Fruit fly (Drosophila melanogaster) S2 (cell line): ENCODE measurements around the gene CG32271.
A peak's percentile ranks its signal among the peaks of the same experiment; 100 is the strongest.

Source experiments
- CG8478 ChIP-seq: fragments of >200 bp; optimal IDR thresholded peaks from 2 replicates; lab custom pipeline; 2018
- CTCF ChIP-seq, 2 experiments: fragments of >200 bp; optimal IDR thresholded peaks; 2 replicates each; lab custom pipeline; 2018

CG32271 gene

dm6 chr3L:3205349-3205748 lies 2.4 kb upstream of the CG32271 start, which contains the start of gene CG32277:
CG32277 (minus strand) TSS chr3L:3205449.
- TF ChIP-seq CTCF (optimal IDR thresholded peaks at IDR 0.05; lab: Kevin White, UChicago) (no peak), CG8478 (lab: Kevin White, UChicago) (no peak)

dm6 chr3L:3204348-3204747 lies 1.4 kb upstream of the CG32271 start, which contains the start of gene CG33159:
CG33159 (minus strand) TSS chr3L:3204448.
- TF ChIP-seq CTCF (optimal IDR thresholded peaks at IDR 0.05; lab: Kevin White, UChicago) (no peak), CG8478 (lab: Kevin White, UChicago) (no peak)

- TF ChIP-seq CG8478 (lab: Kevin White, UChicago) (no peak), CTCF (optimal IDR thresholded peaks at IDR 0.05; lab: Kevin White, UChicago) (no peak)
Observed at dm6 chr3L:3198447-3199402, 4.2 kb downstream of the CG32271 start, which contains the start of the genes CG32276 and gry. CG32276 (minus strand) TSS chr3L:3199047. gry (plus strand) TSS chr3L:3199090.

dm6 chr3L:3197464-3197863 lies 5.5 kb downstream of the CG32271 start, which contains the start of gene CG14966:
CG14966 (minus strand) TSS chr3L:3197631.
- TF ChIP-seq CG8478 (lab: Kevin White, UChicago) (no peak), CTCF (optimal IDR thresholded peaks at IDR 0.05; lab: Kevin White, UChicago) (peak in 1 of 2 experiments; percentile 39)

DNA sequence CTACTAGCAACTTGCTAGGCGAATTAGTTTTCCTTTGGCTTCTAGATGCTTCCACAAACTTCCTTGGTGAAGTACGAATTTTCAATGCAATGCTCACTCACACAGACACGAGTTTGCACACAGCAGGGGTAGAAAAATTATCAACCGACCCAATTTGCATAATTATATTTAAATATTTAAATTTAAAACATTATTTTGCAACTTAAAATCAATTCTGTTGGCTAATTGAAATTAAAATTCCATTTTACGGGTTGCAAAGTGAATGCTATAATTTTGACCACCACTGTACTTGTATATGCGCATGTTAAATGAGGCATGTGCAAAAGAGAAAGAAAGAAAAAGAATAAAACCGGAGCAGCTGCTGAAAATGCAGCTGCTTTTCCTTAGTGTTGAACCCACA lies 8.9 kb downstream of the CG32271 start:
- TF ChIP-seq CG8478 (lab: Kevin White, UChicago), result no peak
- no peak for TF ChIP-seq CTCF (optimal IDR thresholded peaks at IDR 0.05; lab: Kevin White, UChicago)

DNA sequence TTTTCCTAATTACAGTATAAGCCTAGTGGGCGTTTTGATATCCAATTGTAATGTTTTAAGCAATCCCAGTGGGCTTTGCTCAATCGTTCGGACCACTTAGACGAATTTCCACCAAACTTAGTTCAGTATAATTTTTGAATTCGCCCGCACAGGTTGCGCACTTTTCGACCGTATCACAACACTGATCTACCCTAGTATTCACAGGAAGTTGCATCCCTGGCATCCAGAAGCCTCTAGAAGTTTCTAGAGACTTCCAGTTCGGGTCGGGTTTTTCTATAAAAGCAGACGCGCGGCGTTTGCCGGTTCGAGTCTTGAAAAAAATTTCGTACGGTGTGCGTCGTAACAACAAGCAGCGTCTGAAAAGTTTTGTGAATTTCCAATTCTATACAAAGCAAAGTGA lies 10.1 kb downstream of the CG32271 start, which contains the start of gene Hsp83:
TSS of gene Hsp83 (plus strand) at position 58 of the 400 bp plus-strand sequence.
- TF ChIP-seq CTCF (optimal IDR thresholded peaks at IDR 0.05; lab: Kevin White, UChicago) (no peak), CG8478 (lab: Kevin White, UChicago) (no peak)

DNA sequence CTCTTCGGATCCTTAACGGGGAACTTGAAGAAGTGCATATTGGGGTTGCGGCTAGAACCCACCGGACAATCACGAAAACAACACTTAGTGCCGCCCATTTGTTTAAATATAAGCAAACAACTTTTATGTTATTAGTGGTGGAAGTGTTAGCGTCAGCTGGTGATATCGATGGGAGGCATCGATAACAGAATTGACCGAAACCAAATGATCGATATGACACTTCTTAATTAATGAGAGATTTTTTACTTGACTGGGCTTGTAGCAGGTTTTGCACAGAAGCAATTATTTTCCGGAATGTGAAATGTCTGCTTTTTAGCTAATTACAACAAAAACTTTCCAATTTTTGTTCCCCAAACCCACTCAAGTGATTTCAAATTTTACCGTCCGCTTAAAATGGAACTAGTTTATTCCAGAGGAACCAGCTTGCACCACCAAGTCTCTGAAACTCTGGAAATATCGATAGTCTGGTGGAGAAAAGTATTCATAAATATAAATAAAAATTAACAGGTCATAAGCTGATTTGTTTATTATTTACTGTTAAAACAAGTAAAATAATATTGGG lies 10.5 kb downstream of the CG32271 start, which contains the start of gene CG14965:
TSS of gene CG14965 (minus strand) at position 159 of the 562 bp plus-strand sequence.
- TF ChIP-seq CG8478 (lab: Kevin White, UChicago), result no peak
- no peak for TF ChIP-seq CTCF (optimal IDR thresholded peaks at IDR 0.05; lab: Kevin White, UChicago)

- TF ChIP-seq CG8478 (lab: Kevin White, UChicago), result no peak
- no peak for TF ChIP-seq CTCF (optimal IDR thresholded peaks at IDR 0.05; lab: Kevin White, UChicago)
Observed at dm6 chr3L:3189647-3190046, 13.3 kb downstream of the CG32271 start, which contains the start of the genes CG42525 and CG14958. CG42525 (minus strand) TSS chr3L:3189747. CG14958 (plus strand) TSS chr3L:3189978.

DNA sequence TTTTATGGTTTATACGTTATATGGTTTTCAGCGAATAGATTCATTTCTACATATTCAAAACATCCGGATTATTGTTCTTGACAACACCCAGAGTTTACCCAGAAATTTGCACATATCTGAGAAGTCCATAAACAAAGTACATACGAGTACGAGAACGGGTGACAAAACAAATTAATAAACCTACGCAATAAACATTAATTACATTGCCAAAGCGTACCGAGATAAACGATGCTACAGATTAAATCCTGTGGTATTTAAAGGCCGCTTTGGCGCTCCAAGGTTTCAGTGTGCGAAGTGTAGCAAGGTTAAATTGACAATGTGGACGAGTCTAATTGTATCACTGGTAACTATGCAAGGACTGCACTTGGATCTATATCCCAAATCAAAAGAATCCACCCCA lies 15.7 kb downstream of the CG32271 start, which contains the start of gene CG14957:
TSS of gene CG14957 (plus strand) at position 301 of the 400 bp plus-strand sequence.
- TF ChIP-seq CG8478 (lab: Kevin White, UChicago) (no peak), CTCF (optimal IDR thresholded peaks at IDR 0.05; lab: Kevin White, UChicago) (no peak)

dm6 chr3L:3186364-3186763 lies 16.6 kb downstream of the CG32271 start, which contains the start of gene CG32284:
CG32284 (plus strand) TSS chr3L:3186664.
- TF ChIP-seq CG8478 (lab: Kevin White, UChicago) (no peak), CTCF (optimal IDR thresholded peaks at IDR 0.05; lab: Kevin White, UChicago) (no peak)

DNA sequence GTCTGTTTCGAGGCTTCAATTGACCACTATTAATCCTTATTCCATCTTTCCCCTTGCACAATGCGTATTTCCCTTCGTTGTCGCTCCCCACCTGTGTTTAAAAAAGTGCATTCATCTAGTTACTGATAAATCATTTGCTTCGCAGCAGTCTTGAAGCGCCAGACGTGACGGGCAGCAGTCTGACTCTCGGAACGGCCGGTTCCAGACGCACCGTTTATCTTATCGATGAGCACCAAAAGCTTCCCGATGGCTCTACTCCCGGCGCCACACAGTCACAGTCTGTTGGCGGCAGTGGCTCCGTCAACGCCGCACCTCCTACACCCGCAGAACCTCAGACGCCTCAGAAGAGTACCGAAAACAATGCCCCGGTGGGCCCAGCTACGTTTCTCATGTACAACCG lies 18.9 kb downstream of the CG32271 start, which contains the start of gene CG42494:
TSS of gene CG42494 (plus strand) at position 301 of the 400 bp plus-strand sequence.
- TF ChIP-seq CTCF (optimal IDR thresholded peaks at IDR 0.05; lab: Kevin White, UChicago), result no peak
- TF ChIP-seq CG8478 (lab: Kevin White, UChicago), result no peak

- TF ChIP-seq CG8478 (lab: Kevin White, UChicago) (no peak), CTCF (optimal IDR thresholded peaks at IDR 0.05; lab: Kevin White, UChicago) (no peak)
Observed at dm6 chr3L:3179474-3179873, 23.5 kb downstream of the CG32271 start.

DNA sequence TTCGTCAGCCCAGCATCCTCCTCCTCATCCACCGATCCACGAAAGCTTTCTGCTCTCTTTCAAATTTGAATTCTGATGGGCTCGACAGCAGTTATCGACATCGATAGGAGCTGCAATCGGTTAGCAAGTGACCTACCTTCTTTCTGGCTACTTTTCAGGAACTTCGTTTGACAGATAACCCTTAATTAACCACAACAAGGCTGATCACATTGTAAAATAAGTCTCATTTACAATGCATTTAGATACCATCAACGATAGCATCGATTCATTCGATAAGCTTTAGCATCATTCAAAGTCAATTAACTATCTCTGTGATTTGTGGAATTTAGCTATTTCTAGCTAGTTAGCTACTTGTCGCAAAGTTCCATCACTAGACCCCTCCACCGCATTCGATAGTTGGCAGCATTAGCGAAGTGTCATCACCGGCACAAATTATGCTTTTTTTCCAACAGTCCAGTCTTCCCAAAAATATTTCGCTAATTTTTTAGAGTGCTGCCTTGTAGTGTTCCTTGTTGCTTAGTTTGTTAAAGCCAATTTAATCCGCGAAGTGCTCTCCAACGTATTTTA lies 24.3 kb downstream of the CG32271 start, which contains the start of the genes MnM and Girdin:
TSS of gene MnM (minus strand) at position 51 of the 567 bp plus-strand sequence.
TSS of gene Girdin (plus strand) at position 401 of the 567 bp plus-strand sequence.
- peak in 1 of 2 experiments; percentile 46 for TF ChIP-seq CTCF (optimal IDR thresholded peaks at IDR 0.05; lab: Kevin White, UChicago)
- no peak for TF ChIP-seq CG8478 (lab: Kevin White, UChicago)

dm6 chr3L:3177872-3178271 lies 25.1 kb downstream of the CG32271 start:
- TF ChIP-seq CG8478 (lab: Kevin White, UChicago), result no peak
- no peak for TF ChIP-seq CTCF (optimal IDR thresholded peaks at IDR 0.05; lab: Kevin White, UChicago)
